Fruit fly (Drosophila melanogaster) whole organism, embryonic: ENCODE results near the gene prtp.

Experiments
- Abd-B ChIP-seq: fragments of 200-800 bp; sonication (Bioruptor generic); optimal IDR thresholded peaks from 2 replicates; lab custom pipeline; 2018; ENCODE audit warnings: missing biosample characterization, mild to moderate bottlenecking, missing genetic modification characterization, moderate library complexity
- Adf1 ChIP-seq: fragments of 200-800 bp; sonication (Bioruptor generic); IDR thresholded peaks from 2 replicates; pipeline ENCODE4 v1.3.6; 2022; ENCODE audit warnings: missing biosample characterization, missing genetic modification characterization
- Aef1 ChIP-seq: fragments of 200-800 bp; sonication (Bioruptor generic); IDR thresholded peaks from 3 replicates; pipeline ENCODE4 v1.3.6; 2022; ENCODE audit warnings: missing biosample characterization, missing genetic modification characterization
- Antp ChIP-seq: fragments of 200-800 bp; sonication (Bioruptor generic); optimal IDR thresholded peaks from 3 replicates; lab custom pipeline; 2016; ENCODE audit warnings: missing biosample characterization, missing genetic modification characterization
- Asciz ChIP-seq: fragments of 200-800 bp; sonication (Bioruptor generic); optimal IDR thresholded peaks from 2 replicates; lab custom pipeline; 2017; ENCODE audit warnings: missing biosample characterization, mild to moderate bottlenecking, missing genetic modification characterization, missing genetic modification reagents
- Awh ChIP-seq: fragments of 200-800 bp; sonication (Bioruptor generic); IDR thresholded peaks from 2 replicates; pipeline ENCODE4, ENCODE4 v1.3.6; 2022; ENCODE audit warnings: missing biosample characterization, missing genetic modification characterization
- CG10654 ChIP-seq: fragments of 200-800 bp; sonication (Bioruptor generic); optimal IDR thresholded peaks from 2 replicates; lab custom pipeline; 2016; ENCODE audit warnings: missing biosample characterization, missing genetic modification characterization
- CG12769 ChIP-seq: fragments of 200-800 bp; sonication (Bioruptor generic); optimal IDR thresholded peaks from 2 replicates; lab custom pipeline; 2019; ENCODE audit warnings: missing biosample characterization, mild to moderate bottlenecking, missing genetic modification characterization, moderate library complexity
- CG13894 ChIP-seq: fragments of 200-800 bp; sonication (Bioruptor generic); optimal IDR thresholded peaks from 3 replicates; lab custom pipeline; 2018; ENCODE audit warnings: missing biosample characterization, mild to moderate bottlenecking, missing genetic modification characterization, moderate library complexity
- CG14441 ChIP-seq: fragments of 200-800 bp; sonication (Bioruptor generic); IDR thresholded peaks from 2 replicates; pipeline ENCODE4 v1.3.6; 2022; ENCODE audit warnings: missing biosample characterization, missing genetic modification characterization
- CG14710 ChIP-seq: fragments of 200-800 bp; sonication (Bioruptor generic); optimal IDR thresholded peaks from 3 replicates; lab custom pipeline; 2019; ENCODE audit warnings: missing biosample characterization, mild to moderate bottlenecking, missing genetic modification characterization, moderate library complexity
- CG15073 ChIP-seq: fragments of 200-800 bp; sonication (Bioruptor generic); optimal IDR thresholded peaks from 2 replicates; lab custom pipeline; 2016; ENCODE audit warnings: missing biosample characterization, missing genetic modification characterization
- CG17568 ChIP-seq: fragments of 200-800 bp; sonication (Bioruptor generic); optimal IDR thresholded peaks from 2 replicates; lab custom pipeline; 2018; ENCODE audit warnings: missing biosample characterization, mild to moderate bottlenecking, missing genetic modification characterization, moderate library complexity
- CG18011 ChIP-seq: fragments of 200-800 bp; sonication (Bioruptor generic); optimal IDR thresholded peaks from 2 replicates; lab custom pipeline; 2017; ENCODE audit warnings: missing biosample characterization, missing genetic modification characterization, mild to moderate bottlenecking, moderate library complexity, missing genotype
- CG18262 ChIP-seq: fragments of 200-800 bp; optimal IDR thresholded peaks from 3 replicates; lab custom pipeline; 2019; ENCODE audit warnings: missing biosample characterization, mild to moderate bottlenecking, missing genetic modification characterization, moderate library complexity
- CG31365 ChIP-seq: fragments of 200-800 bp; sonication (Bioruptor generic); optimal IDR thresholded peaks from 2 replicates; lab custom pipeline; 2018; ENCODE audit warnings: missing biosample characterization, mild to moderate bottlenecking, missing genetic modification characterization
- CG34422 ChIP-seq: fragments of 200-800 bp; sonication (Bioruptor generic); IDR thresholded peaks from 3 replicates; pipeline ENCODE4 v1.3.6; 2022; ENCODE audit warnings: missing biosample characterization, missing genetic modification characterization
- CG3838 ChIP-seq: fragments of 200-800 bp; sonication (Bioruptor generic); optimal IDR thresholded peaks from 3 replicates; lab custom pipeline; 2016; ENCODE audit warnings: missing biosample characterization, missing genetic modification characterization
- CG6813 ChIP-seq: fragments of 200-800 bp; sonication (Bioruptor generic); optimal IDR thresholded peaks from 2 replicates; lab custom pipeline; 2017; ENCODE audit warnings: missing biosample characterization, missing genetic modification characterization, mild to moderate bottlenecking, moderate library complexity, missing genetic modification reagents
- CG7839 ChIP-seq: fragments of 200-800 bp; sonication (Bioruptor generic); optimal IDR thresholded peaks from 3 replicates; lab custom pipeline; 2018; ENCODE audit warnings: missing biosample characterization, mild to moderate bottlenecking, missing genetic modification characterization, moderate library complexity
- CG7987 ChIP-seq: fragments of 200-800 bp; sonication (Bioruptor generic); optimal IDR thresholded peaks from 2 replicates; lab custom pipeline; 2018; ENCODE audit warnings: missing biosample characterization, mild to moderate bottlenecking, missing genetic modification characterization, moderate library complexity
- CG9727 ChIP-seq: fragments of 200-800 bp; sonication (Bioruptor generic); optimal IDR thresholded peaks from 3 replicates; lab custom pipeline; 2017; ENCODE audit warnings: missing biosample characterization, mild to moderate bottlenecking, missing genetic modification characterization
- CG9817 ChIP-seq: fragments of 200-800 bp; sonication (Bioruptor generic); optimal IDR thresholded peaks from 2 replicates; lab custom pipeline; 2018; ENCODE audit warnings: missing biosample characterization, mild to moderate bottlenecking, missing genetic modification characterization, moderate library complexity
- CHES-1-like ChIP-seq: fragments of 200-800 bp; sonication (Bioruptor generic); optimal IDR thresholded peaks from 2 replicates; lab custom pipeline; 2016; ENCODE audit warnings: missing biosample characterization, missing genetic modification characterization
- GATAe ChIP-seq: fragments of 200-800 bp; sonication (Bioruptor generic); conservative IDR thresholded peaks from 2 replicates; pipeline ENCODE4 v1.3.6; 2022; ENCODE audit warnings: missing biosample characterization, missing genetic modification characterization
- Hey ChIP-seq: fragments of 200-800 bp; sonication (Bioruptor generic); optimal IDR thresholded peaks from 3 replicates; lab custom pipeline; 2018; ENCODE audit warnings: missing biosample characterization, mild to moderate bottlenecking, missing genetic modification characterization
- Kr ChIP-seq: fragments of 200-800 bp; sonication (Bioruptor generic); optimal IDR thresholded peaks from 2 replicates; lab custom pipeline; 2017; ENCODE audit warnings: missing biosample characterization, mild to moderate bottlenecking, missing genetic modification characterization
- MTF-1 ChIP-seq: fragments of 200-800 bp; sonication (Bioruptor generic); optimal IDR thresholded peaks from 2 replicates; lab custom pipeline; 2018; ENCODE audit warnings: missing biosample characterization, mild to moderate bottlenecking, missing genetic modification characterization, borderline replicate concordance
- Nf-YC ChIP-seq: fragments of 200-800 bp; optimal IDR thresholded peaks from 3 replicates; lab custom pipeline; 2019; ENCODE audit warnings: missing biosample characterization, mild to moderate bottlenecking, missing genetic modification characterization, moderate library complexity
- Sox100B ChIP-seq: fragments of 200-800 bp; sonication (Bioruptor generic); optimal IDR thresholded peaks from 3 replicates; lab custom pipeline; 2018; ENCODE audit warnings: missing biosample characterization, mild to moderate bottlenecking, missing genetic modification characterization
- Sry-β ChIP-seq: fragments of 200-800 bp; sonication (Bioruptor generic); optimal IDR thresholded peaks from 2 replicates; lab custom pipeline; 2018; ENCODE audit warnings: missing biosample characterization, mild to moderate bottlenecking, missing genetic modification characterization, moderate library complexity
- ase ChIP-seq: fragments of 200-800 bp; sonication (Bioruptor generic); IDR thresholded peaks from 3 replicates; pipeline ENCODE4 v1.3.6; 2022; ENCODE audit warnings: missing biosample characterization, missing genetic modification characterization
- chinmo ChIP-seq: fragments of 200-800 bp; sonication (Bioruptor generic); IDR thresholded peaks from 4 replicates; pipeline ENCODE4 v1.3.6; 2022; ENCODE audit warnings: missing biosample characterization, missing genetic modification characterization; ENCODE audit not compliant: partially characterized antibody
- crol ChIP-seq: fragments of 200-800 bp; sonication (Bioruptor generic); IDR thresholded peaks from 2 replicates; pipeline ENCODE4 v1.3.6; 2022; ENCODE audit warnings: missing biosample characterization, missing genetic modification characterization
- cwo ChIP-seq: fragments of 200-800 bp; sonication (Bioruptor generic); optimal IDR thresholded peaks from 3 replicates; lab custom pipeline; 2017; ENCODE audit warnings: missing biosample characterization, missing genetic modification characterization, mild to moderate bottlenecking, moderate library complexity, missing genetic modification reagents
- ems ChIP-seq: fragments of 200-800 bp; sonication (Bioruptor generic); optimal IDR thresholded peaks from 3 replicates; lab custom pipeline; 2016; ENCODE audit warnings: missing biosample characterization, missing genetic modification characterization
- esg ChIP-seq: fragments of 200-800 bp; sonication (Bioruptor generic); conservative IDR thresholded peaks from 2 replicates; pipeline ENCODE4 v1.3.6; 2022; ENCODE audit warnings: missing biosample characterization, missing genetic modification characterization
- eve ChIP-seq, 2 experiments: fragments of >200 bp; optimal IDR thresholded peaks; 2 replicates each; lab custom pipeline; 2017; ENCODE audit warnings: missing biosample characterization in 2 of 2, missing genetic modification characterization in 2 of 2
- fd102C ChIP-seq: fragments of 200-800 bp; sonication (Bioruptor generic); optimal IDR thresholded peaks from 2 replicates; lab custom pipeline; 2018; ENCODE audit warnings: missing biosample characterization, mild to moderate bottlenecking, missing genetic modification characterization, moderate library complexity
- ftz-f1 ChIP-seq: fragments of 200-800 bp; sonication (Bioruptor generic); optimal IDR thresholded peaks from 2 replicates; lab custom pipeline; 2016; ENCODE audit warnings: missing biosample characterization, missing genetic modification characterization
- mld ChIP-seq: fragments of 200-800 bp; sonication (Bioruptor generic); IDR thresholded peaks from 3 replicates; pipeline ENCODE4 v1.3.6; 2022; ENCODE audit warnings: missing biosample characterization, missing genetic modification characterization; ENCODE audit not compliant: partially characterized antibody
- odd ChIP-seq: fragments of 200-800 bp; sonication (Bioruptor generic); optimal IDR thresholded peaks from 2 replicates; lab custom pipeline; 2017; ENCODE audit warnings: missing biosample characterization, mild to moderate bottlenecking, missing genetic modification characterization
- peb ChIP-seq: fragments of 200-800 bp; sonication (Bioruptor generic); IDR thresholded peaks from 2 replicates; pipeline ENCODE4 v1.3.6; 2022; ENCODE audit warnings: missing biosample characterization, missing genetic modification characterization
- prd ChIP-seq, 3 experiments: fragments of >200 bp in 2 of 3; fragments of 200-800 bp in 1 of 3; sonication (Bioruptor generic) in 1 of 3; optimal IDR thresholded peaks in 2 of 3; IDR thresholded peaks in 1 of 3; 2 replicates in 2 of 3; 3 replicates in 1 of 3; pipeline versions ENCODE4 v1.3.6 to Lab custom; 2017 to 2022; ENCODE audit warnings: missing biosample characterization in 1 of 3, missing genetic modification characterization in 1 of 3
- repo ChIP-seq: fragments of 200-800 bp; sonication (Bioruptor generic); optimal IDR thresholded peaks from 2 replicates; lab custom pipeline; 2016; ENCODE audit warnings: missing biosample characterization, missing genetic modification characterization
- sob ChIP-seq: fragments of 200-800 bp; sonication (Bioruptor generic); IDR thresholded peaks from 2 replicates; pipeline ENCODE4 v1.3.6; 2022; ENCODE audit warnings: missing biosample characterization, missing genetic modification characterization
- trem ChIP-seq: fragments of 200-800 bp; optimal IDR thresholded peaks from 3 replicates; lab custom pipeline; 2019; ENCODE audit warnings: missing biosample characterization, mild to moderate bottlenecking, missing genetic modification characterization, moderate library complexity
- unpg ChIP-seq: fragments of 200-800 bp; sonication (Bioruptor generic); optimal IDR thresholded peaks from 3 replicates; lab custom pipeline; 2018; ENCODE audit warnings: missing biosample characterization, mild to moderate bottlenecking, missing genetic modification characterization, moderate library complexity

prtp gene

DNA sequence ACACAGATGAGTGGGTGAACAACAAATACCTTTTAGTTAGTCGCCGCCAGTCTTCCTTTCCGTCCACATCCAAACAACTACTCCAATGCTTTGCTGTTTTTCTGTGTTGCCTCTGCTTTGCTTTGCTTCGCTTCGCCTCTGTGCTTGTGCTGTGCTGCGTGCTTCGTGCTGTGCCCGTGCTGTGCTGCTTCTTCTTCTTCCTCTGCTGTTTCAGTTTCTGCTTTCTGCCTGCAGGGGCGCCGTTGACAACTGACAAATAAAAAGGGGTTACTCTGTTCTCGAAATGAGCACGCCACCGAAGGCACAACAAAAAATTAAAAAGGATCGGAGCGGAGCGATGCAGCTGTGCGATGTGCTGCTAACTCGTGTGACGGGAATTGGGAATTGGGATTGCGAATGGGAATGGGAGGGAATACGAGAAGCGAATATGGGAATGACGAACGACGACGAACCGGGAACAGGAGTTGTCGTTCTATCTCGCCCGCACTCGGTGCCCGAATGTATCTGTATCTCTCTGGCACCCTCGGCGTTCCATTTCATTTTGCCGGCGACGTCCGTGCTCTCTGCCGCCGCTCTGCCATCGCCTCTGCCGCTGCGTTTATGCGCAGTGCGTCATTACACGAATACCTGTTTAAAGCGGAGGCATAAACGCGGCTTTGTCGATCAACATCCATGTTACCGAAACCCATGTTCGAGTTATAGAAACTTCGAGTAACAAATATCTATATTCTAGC, 1.9 kb upstream of the prtp start (continued):
- peak; percentile 61; the same call in 1 of the 3 replicates for TF ChIP-seq ase (GFP tag; lab: Robert Waterston, UW)
- peak; percentile 82 for TF ChIP-seq Adf1 (GFP tag; lab: Robert Waterston, UW)
- TF ChIP-seq repo (GFP tag; lab: Kevin White, UChicago) = no peak
- TF ChIP-seq CG10654 (GFP tag; lab: Kevin White, UChicago) = peak; percentile 21
- peak; percentile 50 for TF ChIP-seq odd (GFP tag; lab: Kevin White, UChicago)
- peak; percentile 61 for TF ChIP-seq Aef1 (GFP tag; lab: Robert Waterston, UW)
- TF ChIP-seq fd102C = no peak
- TF ChIP-seq eve (GFP tag; optimal IDR thresholded peaks at IDR 0.05; lab: Kevin White, UChicago) = no peak
- TF ChIP-seq prd (optimal IDR thresholded peaks at IDR 0.05; lab: Kevin White, UChicago) = no peak
- TF ChIP-seq prd (GFP tag; IDR thresholded peaks at IDR 0.05; lab: Robert Waterston, UW) = peak; percentile 77
- TF ChIP-seq unpg (GFP tag; lab: Kevin White, UChicago) = peak; percentile 66
- TF ChIP-seq sob (GFP tag; lab: Robert Waterston, UW) = peak; percentile 71
- peak; percentile 89 for TF ChIP-seq CHES-1-like (GFP tag; lab: Kevin White, UChicago)
- peak; percentile 67 for TF ChIP-seq Nf-YC (tag; lab: Kevin White, UChicago)
- TF ChIP-seq CG31365 (tag; lab: Kevin White, UChicago) = no peak
- TF ChIP-seq CG13894 (tag; lab: Kevin White, UChicago) = peak; percentile 60
- TF ChIP-seq crol (GFP tag; lab: Robert Waterston, UW) = no peak
- TF ChIP-seq CG18011 (GFP tag; lab: Kevin White, UChicago) = peak; percentile 64
- peak; percentile 73 for TF ChIP-seq ems (GFP tag; lab: Kevin White, UChicago)
- TF ChIP-seq CG7987 (GFP tag; lab: Kevin White, UChicago) = peak; percentile 78
- no peak for TF ChIP-seq MTF-1 (GFP tag; lab: Kevin White, UChicago)
- peak; percentile 60 for TF ChIP-seq Abd-B (GFP tag; lab: Kevin White, UChicago)
- 0 out of 2 replicates have a peak, but pooled peaks have one; percentile 21 for TF ChIP-seq peb (GFP tag; lab: Robert Waterston, UW)
- no peak for TF ChIP-seq Asciz (GFP tag; lab: Kevin White, UChicago)
- peak; percentile 54 for TF ChIP-seq CG3838 (GFP tag; lab: Kevin White, UChicago)
- TF ChIP-seq CG14710 = peak; percentile 27
- no peak for TF ChIP-seq CG15073
- TF ChIP-seq CG12769 = peak; percentile 94
- TF ChIP-seq CG7839 (tag; lab: Kevin White, UChicago) = peak; percentile 79
- peak; percentile 49 for TF ChIP-seq CG18262 (tag; lab: Kevin White, UChicago)
- TF ChIP-seq cwo (GFP tag; lab: Kevin White, UChicago) = peak; percentile 74
- TF ChIP-seq Awh (GFP tag; lab: Robert Waterston, UW) = peak; percentile 53; the same call in 1 of the 2 replicates
- TF ChIP-seq Antp (GFP tag; lab: Kevin White, UChicago) = peak; percentile 77
- no peak for TF ChIP-seq Hey
- peak; percentile 40 for TF ChIP-seq Kr (GFP tag; lab: Kevin White, UChicago)
- TF ChIP-seq chinmo = 0 out of 4 replicates have a peak, but pooled peaks have one; percentile 65
- TF ChIP-seq trem (tag; lab: Kevin White, UChicago) = peak; percentile 98
- peak; percentile 43 for TF ChIP-seq Sox100B
- no peak for TF ChIP-seq GATAe (GFP tag; lab: Robert Waterston, UW)
- TF ChIP-seq esg (GFP tag; lab: Robert Waterston, UW) = peak; percentile 61
- TF ChIP-seq mld = no peak
- peak; percentile 13 for TF ChIP-seq CG6813
- peak; percentile 54 for TF ChIP-seq CG9727 (GFP tag; lab: Kevin White, UChicago)
- TF ChIP-seq CG34422 (GFP tag; lab: Robert Waterston, UW) = peak; percentile 76
- TF ChIP-seq CG14441 (GFP tag; lab: Robert Waterston, UW) = peak; percentile 82
- TF ChIP-seq CG17568 (GFP tag; lab: Kevin White, UChicago) = peak; percentile 2
- no peak for TF ChIP-seq ftz-f1 (GFP tag; lab: Kevin White, UChicago)
- no peak for TF ChIP-seq Sry-β (GFP tag; lab: Kevin White, UChicago)
- peak; percentile 51 for TF ChIP-seq CG9817 (tag; lab: Kevin White, UChicago)
